Worm (Caenorhabditis elegans) whole organism, L4/young adult: ENCODE data around the gene elb-1.

Experiments used
- W03F9.2 ChIP-seq: fragments of 150-350 bp; optimal IDR thresholded peaks from 2 replicates; lab custom pipeline; 2014; ENCODE audit warnings: missing biosample characterization, missing genetic modification characterization
- dao-5 ChIP-seq: sonication (generic microtip); optimal IDR thresholded peaks from 2 replicates; lab custom pipeline; 2016; ENCODE audit warnings: missing genotype, missing genetic modification characterization, moderate library complexity, missing compliant biosample characterization
- him-1 ChIP-seq: sonication (generic microtip); optimal IDR thresholded peaks from 2 replicates; lab custom pipeline; 2016; ENCODE audit warnings: missing genotype, missing genetic modification reagents, missing genetic modification characterization, missing compliant biosample characterization

Gene elb-1

ce11 chrIII:11696273-11696672 is 23.0 kb downstream of the elb-1 start, which contains the start of gene Y41C4A.6:
TSS of gene Y41C4A.6 (plus strand) at chrIII:11696573.
- TF ChIP-seq dao-5 (tag; lab: Kevin White, UChicago) (no peak), W03F9.2 (tag; lab: Kevin White, UChicago) (no peak), him-1 (tag; lab: Kevin White, UChicago) (no peak)

ce11 chrIII:11694975-11695374 is 24.3 kb downstream of the elb-1 start, which contains the start of gene Y41C4A.22:
TSS of gene Y41C4A.22 (plus strand) at chrIII:11695275.
- TF ChIP-seq dao-5 (tag; lab: Kevin White, UChicago), result no peak
- TF ChIP-seq W03F9.2 (tag; lab: Kevin White, UChicago), result no peak
- TF ChIP-seq him-1 (tag; lab: Kevin White, UChicago), result no peak

DNA sequence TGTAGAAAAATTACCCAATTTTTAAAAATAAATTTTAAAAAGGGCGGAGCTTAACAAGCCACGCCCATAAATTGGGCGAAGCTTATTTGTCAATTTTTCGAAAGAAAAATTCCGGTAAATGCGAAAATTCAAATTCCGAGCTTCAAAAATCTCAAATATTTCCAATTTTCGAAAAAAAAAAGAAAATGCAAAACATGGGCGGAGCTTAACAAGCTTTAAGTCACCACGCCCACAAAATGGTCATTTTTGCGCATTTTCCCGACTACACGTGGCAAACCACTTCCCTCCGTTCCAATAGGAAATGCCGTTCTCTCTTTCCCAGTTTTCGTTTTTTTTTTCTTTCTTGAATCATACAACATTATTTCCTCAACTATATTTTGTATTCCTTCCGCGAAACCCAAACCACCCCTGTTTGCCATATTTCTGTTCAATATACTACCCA is 24.7 kb downstream of the elb-1 start:
- TF ChIP-seq dao-5 (tag; lab: Kevin White, UChicago) (no peak), him-1 (tag; lab: Kevin White, UChicago) (no peak), W03F9.2 (tag; lab: Kevin White, UChicago) (no peak)

ce11 chrIII:11692380-11692779 is 26.9 kb downstream of the elb-1 start:
- no peak for TF ChIP-seq W03F9.2 (tag; lab: Kevin White, UChicago)
- no peak for TF ChIP-seq him-1 (tag; lab: Kevin White, UChicago)
- TF ChIP-seq dao-5 (tag; lab: Kevin White, UChicago), result no peak

DNA sequence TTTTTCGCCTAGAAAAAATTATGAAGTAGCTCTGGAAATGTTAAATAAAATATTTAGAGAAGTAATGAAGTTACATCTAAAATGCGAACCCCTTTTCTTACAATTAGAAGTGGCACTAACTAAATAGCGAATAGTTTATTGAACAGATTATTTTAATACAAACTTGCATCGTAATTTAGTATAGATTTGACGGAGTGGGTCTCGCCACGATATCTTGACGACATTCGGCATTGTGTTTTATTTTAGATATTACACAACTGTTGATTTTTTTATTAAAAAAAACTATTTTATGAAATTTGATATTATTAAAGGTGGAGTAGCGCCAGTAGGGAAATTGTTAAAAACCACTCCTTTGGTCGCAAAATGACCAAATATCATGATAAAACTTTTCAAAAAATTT is 29.4 kb downstream of the elb-1 start:
- TF ChIP-seq him-1 (tag; lab: Kevin White, UChicago), result no peak
- TF ChIP-seq W03F9.2 (tag; lab: Kevin White, UChicago), result no peak
- TF ChIP-seq dao-5 (tag; lab: Kevin White, UChicago), result no peak

DNA sequence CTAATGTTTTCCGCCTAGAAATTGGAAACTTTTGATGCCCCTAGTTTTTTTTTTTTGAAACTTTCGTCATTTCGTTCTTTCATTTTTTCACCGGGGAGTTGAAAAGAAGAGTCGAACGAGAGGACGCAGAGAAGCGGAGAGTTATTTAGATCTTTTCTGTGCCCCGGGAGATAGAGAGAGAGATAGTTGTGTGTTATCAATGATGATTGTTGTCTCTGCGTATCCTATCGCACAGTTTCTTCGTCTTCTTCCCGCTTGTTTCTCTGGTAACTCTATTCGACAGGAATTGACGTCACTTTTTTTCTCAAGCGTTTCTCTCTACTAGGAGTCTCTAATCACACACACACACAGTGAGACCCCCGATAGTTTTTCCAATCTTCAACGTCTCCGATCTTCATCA is 29.9 kb downstream of the elb-1 start:
- TF ChIP-seq W03F9.2 (tag; lab: Kevin White, UChicago) (peak; percentile 48), dao-5 (tag; lab: Kevin White, UChicago) (no peak), him-1 (tag; lab: Kevin White, UChicago) (no peak)

DNA sequence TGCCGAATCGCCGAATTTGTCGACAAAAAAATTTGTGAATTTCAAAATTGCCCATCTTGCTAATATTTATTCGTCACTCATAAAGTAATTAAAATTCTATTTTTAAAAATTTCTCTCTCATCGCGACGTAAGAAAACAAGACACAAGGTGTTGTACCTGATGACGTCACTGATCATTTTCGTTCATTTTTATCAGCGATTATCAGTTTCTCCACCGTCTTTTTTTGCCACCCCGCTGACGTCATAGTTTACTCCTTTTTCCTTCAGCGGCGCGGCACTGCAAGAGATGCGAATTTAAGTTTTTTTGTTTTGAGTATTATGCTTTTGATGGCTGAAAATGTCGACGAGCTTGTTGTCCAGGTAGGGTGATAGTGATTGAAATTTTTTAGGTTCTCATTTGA is 34.5 kb downstream of the elb-1 start:
- TF ChIP-seq W03F9.2 (tag; lab: Kevin White, UChicago), result no peak
- TF ChIP-seq him-1 (tag; lab: Kevin White, UChicago), result no peak
- no peak for TF ChIP-seq dao-5 (tag; lab: Kevin White, UChicago)

ce11 chrIII:11683790-11684189 is 35.5 kb downstream of the elb-1 start:
- TF ChIP-seq W03F9.2 (tag; lab: Kevin White, UChicago), result no peak

- TF ChIP-seq dao-5 (tag; lab: Kevin White, UChicago) (no peak), him-1 (tag; lab: Kevin White, UChicago) (no peak)
Measured at ce11 chrIII:11683038-11683437, 36.2 kb downstream of the elb-1 start.

ce11 chrIII:11681461-11682014 is 37.7 kb downstream of the elb-1 start:
- no peak for TF ChIP-seq W03F9.2 (tag; lab: Kevin White, UChicago)
- no peak for TF ChIP-seq him-1 (tag; lab: Kevin White, UChicago)

DNA sequence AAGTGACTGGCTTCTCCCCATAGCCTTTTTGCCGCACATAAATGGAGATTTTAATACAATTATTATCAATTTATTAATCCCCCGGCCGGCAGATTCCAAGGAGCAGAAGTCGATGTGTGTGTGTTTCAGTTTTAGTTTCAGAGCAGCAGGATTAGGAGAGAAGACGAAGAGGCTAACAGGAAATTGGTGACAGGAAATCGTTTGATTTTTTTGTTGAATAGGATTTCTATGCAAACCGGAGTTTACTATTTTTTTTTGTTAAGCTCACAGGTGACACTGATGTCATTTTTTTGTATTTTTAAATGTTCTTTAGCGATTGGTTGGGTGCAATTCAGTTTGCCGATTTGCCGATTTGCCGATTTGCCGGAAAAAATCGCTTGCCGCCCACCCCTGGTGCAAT is 38.7 kb downstream of the elb-1 start:
- TF ChIP-seq dao-5 (tag; lab: Kevin White, UChicago) (no peak), W03F9.2 (tag; lab: Kevin White, UChicago) (no peak), him-1 (tag; lab: Kevin White, UChicago) (no peak)

DNA sequence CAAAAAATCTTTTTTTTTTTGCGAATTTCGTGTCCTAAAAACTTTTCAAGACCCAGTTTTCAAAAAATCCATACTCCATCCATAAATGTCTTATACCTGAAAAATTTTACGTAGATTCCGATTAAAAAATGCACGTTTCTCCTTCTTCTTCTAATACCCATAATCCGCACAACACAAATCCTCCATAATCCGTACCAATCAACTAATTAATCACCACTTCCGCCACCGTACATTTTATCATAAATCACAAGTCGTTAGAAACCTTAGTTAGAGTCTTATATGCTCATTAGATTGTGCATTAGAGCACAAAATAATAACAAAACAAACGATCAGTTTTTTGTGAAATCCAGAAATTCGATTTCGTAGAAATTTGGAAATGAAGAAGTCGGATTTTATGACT is 50.2 kb downstream of the elb-1 start:
- TF ChIP-seq W03F9.2 (tag; lab: Kevin White, UChicago), result no peak
